Worm (Caenorhabditis elegans) whole organism, L4 larva: ENCODE data around the gene F28A10.5.

Experiments used
- F10B5.3 ChIP-seq: sonication (generic microtip); optimal IDR thresholded peaks from 2 replicates; lab custom pipeline; 2016; ENCODE audit warnings: mild to moderate bottlenecking, missing genetic modification characterization, missing compliant biosample characterization
- F26F4.8 ChIP-seq: fragments of 200-800 bp; sonication (Bioruptor generic); conservative IDR thresholded peaks from 2 replicates; pipeline ENCODE4 v1.3.6; 2022; ENCODE audit warnings: missing genetic modification characterization, missing compliant biosample characterization
- cey-2 ChIP-seq: sonication (generic microtip); optimal IDR thresholded peaks from 3 replicates; lab custom pipeline; 2017; ENCODE audit warnings: missing genetic modification characterization, mild to moderate bottlenecking, missing compliant biosample characterization, antibody characterized with exemption, borderline replicate concordance; ENCODE audit not compliant: insufficient read depth
- lin-15B ChIP-seq: fragments of 150-350 bp; sonication (generic microtip); optimal IDR thresholded peaks from 3 replicates; lab custom pipeline; 2014; ENCODE audit warnings: missing biosample characterization, missing genetic modification characterization
- nhr-10 ChIP-seq: fragments of 150-350 bp; optimal IDR thresholded peaks from 2 replicates; lab custom pipeline; 2014; ENCODE audit warnings: missing biosample characterization, missing genetic modification characterization
- nhr-25 ChIP-seq: sonication (generic microtip); optimal IDR thresholded peaks from 2 replicates; lab custom pipeline; 2017; ENCODE audit warnings: missing genetic modification characterization, mild to moderate bottlenecking, missing compliant biosample characterization, antibody characterized with exemption, moderate library complexity, borderline replicate concordance; ENCODE audit not compliant: insufficient read depth
- pha-4 ChIP-seq, 2 experiments: fragments of 150-350 bp in 1 of 2; fragments of 200-800 bp in 1 of 2; sonication (Bioruptor generic) in 1 of 2; IDR thresholded peaks in 1 of 2; optimal IDR thresholded peaks in 1 of 2; 2 replicates each; pipeline versions ENCODE4 v1.3.6 to Lab custom; 2014 to 2022; ENCODE audit warnings: missing genetic modification characterization in 2 of 2, missing genetic modification reagents in 2 of 2, missing biosample characterization in 1 of 2, missing compliant biosample characterization in 1 of 2
- snpc-4 ChIP-seq: fragments of 150-350 bp; optimal IDR thresholded peaks from 2 replicates; lab custom pipeline; 2014; ENCODE audit warnings: missing biosample characterization, missing genetic modification characterization

DNA sequence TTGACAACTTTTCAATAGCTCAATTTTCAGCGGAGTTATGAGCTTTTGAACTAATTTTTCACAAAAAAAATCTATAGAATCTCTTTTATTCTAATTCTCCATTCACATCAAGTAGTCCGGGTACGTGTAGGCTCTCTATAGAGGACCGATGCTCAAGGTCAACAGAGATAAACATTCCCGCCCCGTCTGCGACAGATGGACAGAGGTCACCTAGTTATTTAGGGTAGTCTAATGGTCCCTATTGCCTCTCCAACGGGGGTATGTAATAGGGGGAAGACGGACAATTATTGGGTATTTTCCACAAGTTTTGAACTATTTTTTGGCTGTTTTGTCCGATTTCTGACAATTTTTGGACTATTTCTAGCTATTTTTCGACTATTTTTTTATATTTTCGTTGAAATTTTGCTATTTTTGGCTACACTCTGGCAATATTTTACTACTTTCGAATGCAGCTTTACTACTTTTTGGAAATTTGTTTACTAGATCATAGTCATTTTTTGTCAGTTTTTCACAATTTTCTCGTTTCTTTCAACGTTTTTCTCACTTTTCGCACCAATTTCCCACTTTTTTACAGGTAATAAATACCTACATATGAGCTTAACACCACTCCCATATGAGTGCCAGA lies 17.9 kb upstream of the F28A10.5 start, which contains the start of gene fbxc-51:
- TF ChIP-seq lin-15B (tag; lab: Kevin White, UChicago) (no peak), F26F4.8 (GFP tag; lab: Robert Waterston, UW) (no peak), nhr-25 (tag; lab: Kevin White, UChicago) (no peak), nhr-10 (no peak), pha-4 (GFP tag; IDR thresholded peaks at IDR 0.05; lab: Robert Waterston, UW) (no peak), pha-4 (tag; optimal IDR thresholded peaks at IDR 0.05; lab: Kevin White, UChicago) (no peak), snpc-4 (tag; lab: Kevin White, UChicago) (no peak), F10B5.3 (tag; lab: Kevin White, UChicago) (no peak), cey-2 (tag; lab: Kevin White, UChicago) (no peak)
